Fruit fly (Drosophila melanogaster) whole organism, adult: ENCODE data around the gene IP3K2.

Source experiments
- cic ChIP-seq: fragments of 200-800 bp; sonication (Bioruptor generic); optimal IDR thresholded peaks from 2 replicates; lab custom pipeline; 2017; ENCODE audit warnings: missing biosample characterization, mild to moderate bottlenecking, missing genetic modification characterization, moderate library complexity
- tj ChIP-seq: fragments of 200-800 bp; sonication (Bioruptor generic); optimal IDR thresholded peaks from 3 replicates; lab custom pipeline; 2017; ENCODE audit warnings: missing biosample characterization, mild to moderate bottlenecking, missing genetic modification characterization, moderate library complexity

DNA sequence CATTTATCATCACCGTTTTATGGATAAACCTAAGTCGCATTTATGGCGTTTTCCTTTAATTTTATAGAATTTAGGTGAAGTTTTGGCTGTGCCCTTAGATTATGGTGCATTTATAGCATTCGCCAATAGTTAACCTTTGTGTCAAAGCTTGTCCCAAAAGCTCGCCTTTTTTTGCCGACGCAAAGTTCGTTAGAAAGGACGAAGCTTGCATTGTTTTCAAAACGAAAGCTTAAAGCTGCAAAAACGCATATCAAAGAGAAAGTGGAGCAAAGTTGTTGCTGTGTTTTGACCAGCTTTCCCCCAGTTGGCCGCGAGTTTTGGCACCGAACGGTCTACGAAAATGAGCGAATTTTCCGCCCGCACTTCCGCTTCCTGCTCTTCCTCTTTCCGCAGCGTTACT is 55.5 kb downstream of the IP3K2 start, which contains the start of gene Syt12:
- no peak for TF ChIP-seq cic
- TF ChIP-seq tj (GFP tag; lab: Kevin White, UChicago): no peak
